Worm (Caenorhabditis elegans) whole organism, late embryonic: ENCODE results near the gene asp-12.
"Not testable (repeated sequence)": the region's sequence is repeated elsewhere in the genome, so short reads cannot be mapped to it uniquely, and the experiment has no call there.

Experiments used
- C38D4.7 ChIP-seq: fragments of 200-800 bp; sonication (Bioruptor generic); optimal IDR thresholded peaks from 2 replicates; lab custom pipeline; 2018; ENCODE audit warnings: mild to moderate bottlenecking, missing genetic modification characterization, moderate library complexity, missing compliant biosample characterization
- F13H6.1 ChIP-seq: sonication (generic microtip); optimal IDR thresholded peaks from 2 replicates; lab custom pipeline; 2016; ENCODE audit warnings: missing genetic modification characterization, missing compliant biosample characterization
- K09A11.1 ChIP-seq: sonication (generic microtip); optimal IDR thresholded peaks from 2 replicates; lab custom pipeline; 2017; ENCODE audit warnings: antibody characterized with exemption, mild to moderate bottlenecking, missing genetic modification characterization, missing compliant biosample characterization; ENCODE audit not compliant: insufficient read depth
- Y22D7AL.16 ChIP-seq: sonication (generic microtip); optimal IDR thresholded peaks from 2 replicates; lab custom pipeline; 2016; ENCODE audit warnings: missing genetic modification characterization, missing compliant biosample characterization
- ama-1 ChIP-seq: fragments of 150-350 bp; optimal IDR thresholded peaks from 2 replicates; lab custom pipeline; 2014
- ceh-31 ChIP-seq: sonication (generic microtip); optimal IDR thresholded peaks from 2 replicates; lab custom pipeline; 2016; ENCODE audit warnings: missing genetic modification characterization, missing compliant biosample characterization
- ceh-34 ChIP-seq: sonication (generic microtip); optimal IDR thresholded peaks from 2 replicates; lab custom pipeline; 2016; ENCODE audit warnings: mild to moderate bottlenecking, missing genetic modification characterization, missing compliant biosample characterization
- ceh-45 ChIP-seq: fragments of 200-800 bp; sonication (Bioruptor generic); IDR thresholded peaks from 2 replicates; pipeline ENCODE4 v1.3.6; 2022; ENCODE audit warnings: missing genetic modification reagents, missing genetic modification characterization, missing compliant biosample characterization
- ceh-9 ChIP-seq: sonication (generic microtip); optimal IDR thresholded peaks from 2 replicates; lab custom pipeline; 2016; ENCODE audit warnings: mild to moderate bottlenecking, missing genetic modification characterization, inconsistent platforms, missing compliant biosample characterization
- che-1 ChIP-seq: sonication (generic microtip); optimal IDR thresholded peaks from 2 replicates; lab custom pipeline; 2016; ENCODE audit warnings: mild to moderate bottlenecking, missing genetic modification characterization, missing compliant biosample characterization
- eyg-1 ChIP-seq: sonication (generic microtip); optimal IDR thresholded peaks from 2 replicates; lab custom pipeline; 2016; ENCODE audit warnings: missing genotype, missing genetic modification characterization, missing compliant biosample characterization
- gmeb-2 ChIP-seq: sonication (generic microtip); optimal IDR thresholded peaks from 2 replicates; lab custom pipeline; 2016; ENCODE audit warnings: missing genetic modification characterization, inconsistent platforms, missing compliant biosample characterization
- hlh-15 ChIP-seq: sonication (generic microtip); optimal IDR thresholded peaks from 2 replicates; lab custom pipeline; 2016; ENCODE audit warnings: missing genetic modification characterization, missing compliant biosample characterization
- hlh-8 ChIP-seq: sonication (generic microtip); optimal IDR thresholded peaks from 2 replicates; lab custom pipeline; 2016; ENCODE audit warnings: missing genotype, missing genetic modification characterization, missing compliant biosample characterization
- lin-11 ChIP-seq: fragments of 200-800 bp; sonication (Bioruptor generic); optimal IDR thresholded peaks from 2 replicates; lab custom pipeline; 2018; ENCODE audit warnings: mild to moderate bottlenecking, missing genetic modification characterization, missing compliant biosample characterization
- nhr-232 ChIP-seq: sonication (generic microtip); optimal IDR thresholded peaks from 2 replicates; lab custom pipeline; 2016; ENCODE audit warnings: missing genetic modification characterization, missing compliant biosample characterization
- pag-3 ChIP-seq: sonication (generic microtip); optimal IDR thresholded peaks from 2 replicates; lab custom pipeline; 2016; ENCODE audit warnings: missing compliant biosample characterization, missing genetic modification characterization, borderline replicate concordance
- pat-9 ChIP-seq: fragments of 200-800 bp; sonication (Bioruptor generic); optimal IDR thresholded peaks from 2 replicates; lab custom pipeline; 2018; ENCODE audit warnings: mild to moderate bottlenecking, missing genetic modification characterization, moderate library complexity, missing compliant biosample characterization
- pha-2 ChIP-seq: sonication (generic microtip); optimal IDR thresholded peaks from 2 replicates; lab custom pipeline; 2017; ENCODE audit warnings: mild to moderate bottlenecking, missing genetic modification characterization, missing compliant biosample characterization
- pha-4 ChIP-seq: fragments of 150-350 bp; optimal IDR thresholded peaks from 2 replicates; lab custom pipeline; 2018; ENCODE audit warnings: missing biosample characterization, missing genetic modification reagents, missing genetic modification characterization
- ref-2 ChIP-seq: sonication (generic microtip); optimal IDR thresholded peaks from 2 replicates; lab custom pipeline; 2016; ENCODE audit warnings: missing genetic modification characterization, missing compliant biosample characterization
- rnt-1 ChIP-seq: sonication (generic microtip); optimal IDR thresholded peaks from 2 replicates; lab custom pipeline; 2016; ENCODE audit warnings: missing genetic modification characterization, missing compliant biosample characterization
- sox-2 ChIP-seq: fragments of 200-800 bp; sonication (Bioruptor generic); IDR thresholded peaks from 2 replicates; pipeline ENCODE4 v1.3.6; 2022; ENCODE audit warnings: missing genetic modification reagents, missing genetic modification characterization, missing compliant biosample characterization
- syd-9 ChIP-seq: sonication (generic microtip); optimal IDR thresholded peaks from 2 replicates; lab custom pipeline; 2016; ENCODE audit warnings: mild to moderate bottlenecking, missing genetic modification characterization, moderate library complexity, missing compliant biosample characterization
- tbx-7 ChIP-seq: sonication (generic microtip); optimal IDR thresholded peaks from 2 replicates; lab custom pipeline; 2016; ENCODE audit warnings: missing genotype, missing genetic modification characterization, missing compliant biosample characterization
- ttx-3 ChIP-seq: sonication (generic microtip); optimal IDR thresholded peaks from 2 replicates; lab custom pipeline; 2016; ENCODE audit warnings: missing genetic modification reagents, missing genetic modification characterization, missing compliant biosample characterization
- unc-3 ChIP-seq, 2 experiments: fragments of 200-800 bp in 1 of 2; sonication (Bioruptor generic) in 1 of 2; sonication (generic microtip) in 1 of 2; conservative IDR thresholded peaks in 1 of 2; optimal IDR thresholded peaks in 1 of 2; 2 replicates each; pipeline versions ENCODE4 v1.3.6 to Lab custom; 2016 to 2022; ENCODE audit warnings: missing compliant biosample characterization in 2 of 2, missing genetic modification characterization in 2 of 2, missing genetic modification reagents in 1 of 2
- unc-42 ChIP-seq: sonication (generic microtip); optimal IDR thresholded peaks from 2 replicates; lab custom pipeline; 2016; ENCODE audit warnings: missing genotype, missing genetic modification characterization, missing compliant biosample characterization
- unc-55 ChIP-seq: sonication (generic microtip); optimal IDR thresholded peaks from 2 replicates; lab custom pipeline; 2017; ENCODE audit warnings: missing biosample characterization, missing genetic modification reagents, missing genetic modification characterization
- unc-86 ChIP-seq: sonication (generic microtip); optimal IDR thresholded peaks from 2 replicates; lab custom pipeline; 2016; ENCODE audit warnings: missing genetic modification characterization, missing compliant biosample characterization
- zip-5 ChIP-seq: sonication (generic microtip); optimal IDR thresholded peaks from 2 replicates; lab custom pipeline; 2016; ENCODE audit warnings: missing genetic modification characterization, missing compliant biosample characterization
- ztf-16 ChIP-seq: sonication (generic microtip); optimal IDR thresholded peaks from 2 replicates; lab custom pipeline; 2017; ENCODE audit warnings: missing genetic modification characterization, missing compliant biosample characterization

Gene asp-12

DNA sequence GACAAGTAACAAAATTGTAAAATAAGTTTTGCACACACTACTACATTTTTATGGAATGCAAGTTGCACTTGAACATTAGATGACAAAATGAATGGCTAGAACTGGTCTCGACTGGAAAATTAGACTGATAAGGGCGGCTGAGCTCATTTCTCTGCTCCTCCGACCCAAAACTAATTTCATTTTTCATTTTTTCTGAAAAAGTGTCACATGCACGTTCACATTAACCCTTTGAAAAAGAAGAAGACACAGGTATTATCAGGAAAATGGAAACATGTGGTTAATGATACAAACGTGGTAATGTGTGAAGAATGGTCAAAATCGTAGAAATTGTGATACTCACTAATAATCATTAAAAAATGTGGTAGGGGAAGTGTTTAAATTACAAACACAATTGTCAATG is 38.0 kb downstream of the asp-12 start:
- TF ChIP-seq F13H6.1 (no peak), hlh-8 (no peak), ceh-45 (no peak), eyg-1 (no peak), C38D4.7 (no peak), ceh-9 (no peak), K09A11.1 (tag; lab: Kevin White, UChicago) (no peak), lin-11 (tag; lab: Kevin White, UChicago) (no peak), ztf-16 (no peak), ama-1 (no peak), ttx-3 (tag; lab: Kevin White, UChicago) (no peak), hlh-15 (no peak), unc-3 (GFP tag; conservative IDR thresholded peaks at IDR 0.05; lab: Robert Waterston, UW) (no peak), unc-3 (tag; optimal IDR thresholded peaks at IDR 0.05; lab: Kevin White, UChicago) (no peak), Y22D7AL.16 (tag; lab: Kevin White, UChicago) (no peak), pag-3 (tag; lab: Kevin White, UChicago) (no peak)
- TF ChIP-seq, all 69 proteins: peak for 0

DNA sequence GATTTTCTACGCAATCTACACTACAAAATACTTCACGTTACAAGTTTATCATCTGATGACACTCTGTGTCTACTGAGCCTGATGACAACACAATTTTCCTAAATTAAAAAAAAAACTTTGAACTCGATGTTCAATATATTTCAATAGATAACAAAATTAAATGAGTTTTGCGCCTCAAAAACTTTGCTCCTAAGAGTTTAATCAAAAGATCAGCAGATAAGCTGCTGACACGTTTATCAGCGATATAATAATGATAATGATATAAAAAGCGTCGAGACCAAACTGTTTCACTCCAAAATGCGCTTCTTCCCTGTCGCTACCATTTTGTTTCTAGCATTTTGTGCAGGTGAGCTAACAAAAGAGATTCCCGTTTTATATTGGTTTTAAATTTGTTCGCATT is 38.7 kb downstream of the asp-12 start, which contains the start of gene clec-218:
Gene clec-218 (plus strand): TSS at position 262 of the 400 bp plus-strand sequence.
- TF ChIP-seq sox-2 (no peak), K09A11.1 (tag; lab: Kevin White, UChicago) (no peak), zip-5 (tag; lab: Kevin White, UChicago) (no peak), nhr-232 (tag; lab: Kevin White, UChicago) (no peak), pha-4 (no peak), ref-2 (tag; lab: Kevin White, UChicago) (no peak)

DNA sequence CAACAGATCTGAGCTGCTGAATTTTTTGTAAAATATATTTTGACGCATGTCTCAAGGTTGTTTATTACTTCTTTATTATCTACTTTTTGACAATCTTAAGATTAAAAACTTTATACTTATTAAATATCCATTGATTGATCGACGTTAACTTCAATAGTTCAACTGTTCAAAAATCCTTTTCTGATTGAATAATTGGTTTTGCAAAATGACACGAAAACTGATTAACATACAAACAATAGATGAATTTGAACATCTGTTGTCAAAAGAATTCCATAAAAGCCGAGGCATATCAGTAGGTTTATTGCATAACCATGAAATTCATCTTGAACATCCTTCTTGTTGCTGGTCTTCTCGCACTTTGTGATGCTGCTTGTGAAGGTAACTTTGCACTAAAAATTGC is 42.2 kb downstream of the asp-12 start, which contains the start of gene W02D7.12:
Gene W02D7.12 (plus strand): TSS at position 301 of the 400 bp plus-strand sequence.
- no peak for TF ChIP-seq unc-86 (tag; lab: Kevin White, UChicago)
- no peak for TF ChIP-seq ceh-31
- no peak for TF ChIP-seq K09A11.1 (tag; lab: Kevin White, UChicago)
- TF ChIP-seq che-1 (tag; lab: Kevin White, UChicago) = no peak
- TF ChIP-seq pat-9 (tag; lab: Kevin White, UChicago) = no peak
- TF ChIP-seq pha-2 (tag; lab: Kevin White, UChicago) = no peak
- TF ChIP-seq ceh-34 (tag; lab: Kevin White, UChicago) = no peak
- no peak for TF ChIP-seq gmeb-2
- TF ChIP-seq tbx-7 = no peak
- TF ChIP-seq syd-9 (tag; lab: Kevin White, UChicago) = no peak
- TF ChIP-seq eyg-1 = no peak

DNA sequence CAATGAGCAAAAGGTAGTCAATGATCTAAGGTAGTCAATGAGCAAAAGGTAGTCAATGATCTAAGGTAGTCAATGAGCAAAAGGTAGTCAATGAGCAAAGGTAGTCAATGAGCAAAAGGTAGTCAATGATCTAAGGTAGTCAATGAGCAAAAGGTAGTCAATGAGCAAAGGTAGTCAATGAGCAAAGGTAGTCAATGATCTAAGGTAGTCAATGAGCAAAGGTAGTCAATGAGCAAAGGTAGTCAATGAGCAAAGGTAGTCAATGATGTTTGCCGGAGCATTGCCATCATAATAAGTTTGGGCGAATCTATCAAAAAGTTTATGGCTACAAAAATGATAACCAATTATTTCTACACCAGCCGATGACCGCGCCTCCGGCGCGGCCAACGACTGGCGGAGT is 45.8 kb downstream of the asp-12 start:
- TF ChIP-seq unc-3 (GFP tag; conservative IDR thresholded peaks at IDR 0.05; lab: Robert Waterston, UW) (0 out of 2 replicates have a peak, but pooled peaks have one; percentile 25), ceh-45 (peak; percentile 58)
- TF ChIP-seq unc-3 (tag; optimal IDR thresholded peaks at IDR 0.05; lab: Kevin White, UChicago) = not testable (repeated sequence)

DNA sequence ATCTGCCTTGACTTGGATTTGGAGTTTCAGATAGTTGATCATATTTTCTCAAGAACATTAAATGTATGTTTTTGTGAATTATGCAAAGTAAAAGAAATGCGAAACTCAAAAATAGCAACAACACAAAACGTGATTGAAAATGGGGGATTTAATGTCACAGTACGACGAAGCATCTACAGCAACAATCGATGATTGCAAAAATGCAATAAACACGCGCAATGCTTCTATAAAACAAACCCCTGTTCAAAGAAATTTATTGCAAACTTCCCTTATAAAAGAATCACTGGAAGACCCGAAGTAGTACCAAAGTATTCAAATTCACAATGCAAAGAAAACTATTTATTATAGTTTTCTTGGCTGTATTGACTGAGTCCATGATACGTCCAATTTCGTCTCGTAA is 49.1 kb downstream of the asp-12 start, which contains the start of gene clec-219:
Gene clec-219 (plus strand): TSS at position 301 of the 400 bp plus-strand sequence.
- TF ChIP-seq unc-42 (tag; lab: Kevin White, UChicago) = no peak
- TF ChIP-seq unc-55 (GFP tag; lab: Kevin White, UChicago) = no peak
- TF ChIP-seq pat-9 (tag; lab: Kevin White, UChicago) = no peak
- TF ChIP-seq rnt-1 (tag; lab: Kevin White, UChicago) = no peak
